Fruit fly (Drosophila melanogaster) whole organism, wandering third instar larva: Measurements from ENCODE around the gene elav.

Experiments used
- Abd-B ChIP-seq: fragments of >200 bp; optimal IDR thresholded peaks from 2 replicates; lab custom pipeline; 2017; ENCODE audit warnings: missing biosample characterization, missing genetic modification characterization
- CG32264 ChIP-seq: fragments of 200-800 bp; sonication (Bioruptor generic); optimal IDR thresholded peaks from 2 replicates; lab custom pipeline; 2016; ENCODE audit warnings: missing biosample characterization, missing genetic modification characterization
- CG9705 ChIP-seq: fragments of 200-800 bp; sonication (Bioruptor generic); optimal IDR thresholded peaks from 2 replicates; lab custom pipeline; 2018; ENCODE audit warnings: missing biosample characterization, mild to moderate bottlenecking, missing genetic modification characterization
- CrebA ChIP-seq: fragments of 200-800 bp; sonication (Bioruptor generic); optimal IDR thresholded peaks from 2 replicates; lab custom pipeline; 2016; ENCODE audit warnings: missing biosample characterization, mild to moderate bottlenecking, missing genetic modification characterization, borderline replicate concordance
- Dfd ChIP-seq: fragments of >200 bp; optimal IDR thresholded peaks from 2 replicates; lab custom pipeline; 2017; ENCODE audit warnings: missing biosample characterization, missing genetic modification characterization
- GATAd ChIP-seq: sonication (Bioruptor generic); optimal IDR thresholded peaks from 2 replicates; lab custom pipeline; 2016; ENCODE audit warnings: missing biosample characterization, missing genetic modification characterization
- HLH106 ChIP-seq: fragments of 200-800 bp; optimal IDR thresholded peaks from 3 replicates; lab custom pipeline; 2019; ENCODE audit warnings: missing biosample characterization, mild to moderate bottlenecking, missing genetic modification characterization, moderate library complexity
- Hr78 ChIP-seq: fragments of >200 bp; optimal IDR thresholded peaks from 2 replicates; lab custom pipeline; 2017; ENCODE audit warnings: missing biosample characterization, missing genetic modification characterization
- Jra ChIP-seq: sonication (Bioruptor generic); optimal IDR thresholded peaks from 2 replicates; lab custom pipeline; 2016; ENCODE audit warnings: missing biosample characterization, missing genetic modification characterization
- Mio ChIP-seq: sonication (Bioruptor generic); optimal IDR thresholded peaks from 2 replicates; lab custom pipeline; 2016; ENCODE audit warnings: missing biosample characterization, missing genetic modification characterization
- N ChIP-seq: fragments of >200 bp; optimal IDR thresholded peaks from 2 replicates; lab custom pipeline; 2018; ENCODE audit warnings: missing biosample characterization, missing external identifiers, missing genetic modification characterization
- OdsH ChIP-seq: fragments of 200-800 bp; sonication (Bioruptor generic); optimal IDR thresholded peaks from 2 replicates; lab custom pipeline; 2016; ENCODE audit warnings: missing biosample characterization, mild to moderate bottlenecking, missing genetic modification characterization
- Rel ChIP-seq, 2 experiments: fragments of 200-800 bp; sonication (Bioruptor generic) in 1 of 2; optimal IDR thresholded peaks; 2 replicates in 1 of 2; 3 replicates in 1 of 2; lab custom pipeline; 2016 to 2019; ENCODE audit warnings: mild to moderate bottlenecking in 2 of 2, missing biosample characterization in 2 of 2, missing genetic modification characterization in 2 of 2, moderate library complexity in 1 of 2
- Sp1 ChIP-seq: fragments of 200-800 bp; sonication (Bioruptor generic); optimal IDR thresholded peaks from 3 replicates; lab custom pipeline; 2019; ENCODE audit warnings: missing biosample characterization, mild to moderate bottlenecking, missing genetic modification characterization, moderate library complexity
- Vsx2 ChIP-seq: fragments of 200-300, 225-300 bp; sonication (Bioruptor generic); optimal IDR thresholded peaks from 2 replicates; lab custom pipeline; 2018; ENCODE audit warnings: missing biosample characterization, missing genetic modification characterization; ENCODE audit not compliant: partially characterized antibody
- br ChIP-seq: fragments of 200-800 bp; sonication (Bioruptor generic); optimal IDR thresholded peaks from 2 replicates; lab custom pipeline; 2016; ENCODE audit warnings: missing biosample characterization, missing genetic modification characterization
- brk ChIP-seq: fragments of 200-800 bp; sonication (Bioruptor generic); optimal IDR thresholded peaks from 2 replicates; lab custom pipeline; 2016; ENCODE audit warnings: missing biosample characterization, mild to moderate bottlenecking, missing genetic modification characterization
- dmrt93B ChIP-seq: fragments of 200-800 bp; sonication (Bioruptor generic); optimal IDR thresholded peaks from 2 replicates; lab custom pipeline; 2018; ENCODE audit warnings: missing biosample characterization, mild to moderate bottlenecking, missing genetic modification characterization
- dsf ChIP-seq: sonication (Bioruptor generic); optimal IDR thresholded peaks from 2 replicates; lab custom pipeline; 2016; ENCODE audit warnings: missing biosample characterization, missing genetic modification characterization, borderline replicate concordance
- ey ChIP-seq: fragments of 200-800 bp; sonication (Bioruptor generic); optimal IDR thresholded peaks from 2 replicates; lab custom pipeline; 2016; ENCODE audit warnings: missing biosample characterization, missing genetic modification characterization
- foxo ChIP-seq, 2 experiments: fragments of 200-800 bp; sonication (Bioruptor generic); optimal IDR thresholded peaks; 2 replicates in 1 of 2; 3 replicates in 1 of 2; lab custom pipeline; 2016 to 2017; ENCODE audit warnings: missing biosample characterization in 2 of 2, missing genetic modification characterization in 2 of 2
- fru ChIP-seq: fragments of 200-800 bp; sonication (Bioruptor generic); optimal IDR thresholded peaks from 3 replicates; lab custom pipeline; 2016; ENCODE audit warnings: missing biosample characterization, mild to moderate bottlenecking, missing genetic modification characterization
- h ChIP-seq: fragments of 200-800 bp; sonication (Bioruptor generic); optimal IDR thresholded peaks from 3 replicates; lab custom pipeline; 2016; ENCODE audit warnings: missing biosample characterization, mild to moderate bottlenecking, missing genetic modification characterization
- jim ChIP-seq: fragments of 175-275, 200-325 bp; sonication (Bioruptor generic); optimal IDR thresholded peaks from 2 replicates; lab custom pipeline; 2016; ENCODE audit warnings: missing biosample characterization, mild to moderate bottlenecking, missing genetic modification characterization
- lola ChIP-seq: fragments of >200 bp; optimal IDR thresholded peaks from 2 replicates; lab custom pipeline; 2017; ENCODE audit warnings: missing biosample characterization, missing genetic modification characterization
- pan ChIP-seq: fragments of >200 bp; optimal IDR thresholded peaks from 2 replicates; lab custom pipeline; 2017
- psq ChIP-seq: fragments of 200-800 bp; sonication (Bioruptor generic); optimal IDR thresholded peaks from 3 replicates; lab custom pipeline; 2017; ENCODE audit warnings: missing biosample characterization, mild to moderate bottlenecking, missing genetic modification characterization, moderate library complexity
- rgr ChIP-seq: fragments of 200-800 bp; sonication (Bioruptor generic); optimal IDR thresholded peaks from 3 replicates; lab custom pipeline; 2016; ENCODE audit warnings: missing biosample characterization, mild to moderate bottlenecking, missing genetic modification characterization
- sv ChIP-seq: fragments of 200-800 bp; sonication (Bioruptor generic); optimal IDR thresholded peaks from 3 replicates; lab custom pipeline; 2016; ENCODE audit warnings: missing biosample characterization, missing genetic modification characterization
- tai ChIP-seq: sonication (Bioruptor generic); optimal IDR thresholded peaks from 2 replicates; lab custom pipeline; 2016; ENCODE audit warnings: missing biosample characterization, missing genetic modification characterization
- usp ChIP-seq: fragments of >200 bp; optimal IDR thresholded peaks from 2 replicates; lab custom pipeline; 2017; ENCODE audit warnings: missing biosample characterization, missing genetic modification characterization
- woc ChIP-seq: sonication (Bioruptor generic); optimal IDR thresholded peaks from 2 replicates; lab custom pipeline; 2016; ENCODE audit warnings: missing biosample characterization, mild to moderate bottlenecking, missing genetic modification characterization

elav gene

DNA sequence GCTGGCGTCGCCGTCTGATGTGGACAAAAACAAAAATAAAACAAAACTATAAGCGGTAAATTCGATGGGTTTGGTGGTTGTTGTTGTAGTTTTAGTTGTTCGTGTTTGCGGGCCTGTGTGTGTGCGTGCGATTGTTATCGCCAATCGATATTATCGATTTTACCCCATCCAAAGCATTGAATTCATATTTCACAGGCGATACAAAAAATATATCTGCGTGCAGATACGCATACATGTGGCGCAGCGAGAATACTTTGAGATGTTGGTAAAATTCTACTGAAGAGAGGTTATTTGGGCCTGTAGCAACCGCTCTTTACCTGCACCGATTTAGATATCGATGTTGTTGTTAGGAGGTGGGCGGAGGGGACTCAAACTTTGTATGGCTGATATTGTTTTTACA is 1.3 kb downstream of the elav start:
- TF ChIP-seq tai (GFP tag; lab: Kevin White, UChicago) (no peak), jim (GFP tag; lab: Kevin White, UChicago) (no peak), Sp1 (no peak), N (GFP tag; lab: Kevin White, UChicago) (no peak), Vsx2 (GFP tag; lab: Kevin White, UChicago) (no peak), GATAd (GFP tag; lab: Kevin White, UChicago) (no peak), CG9705 (GFP tag; lab: Kevin White, UChicago) (no peak)
- TF ChIP-seq, all 38 proteins: peak for 0

DNA sequence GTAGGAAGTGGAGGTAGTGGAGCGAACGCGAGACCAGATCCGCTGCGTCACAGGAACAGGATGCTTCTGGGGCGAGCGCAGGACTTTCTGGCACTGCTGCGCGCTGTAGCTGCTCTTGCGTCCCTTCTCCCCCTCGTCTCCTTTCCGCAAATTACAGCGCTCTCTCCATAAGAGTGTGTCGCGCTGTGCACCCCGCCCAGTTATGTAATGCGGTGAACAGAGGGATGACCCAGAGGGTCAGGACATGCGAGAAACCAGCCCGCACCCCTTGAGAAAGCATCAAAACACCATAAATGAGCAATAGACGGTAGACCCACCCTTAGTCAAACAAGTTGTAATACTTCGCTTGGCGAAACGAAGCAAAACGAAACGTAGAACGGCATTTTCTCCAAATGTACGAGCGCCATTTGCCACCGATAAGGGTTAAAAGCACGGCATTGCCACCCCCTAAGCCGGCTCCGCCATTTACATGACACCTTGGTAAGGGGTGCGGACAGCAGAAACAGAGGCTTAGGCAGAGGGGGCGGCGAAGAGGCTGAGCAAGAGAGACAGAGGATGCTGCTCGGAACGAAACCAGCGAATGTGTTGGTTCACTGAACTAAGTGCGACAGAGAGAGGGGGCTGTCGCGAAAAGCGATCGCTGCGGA is 2.7 kb downstream of the elav start:
- TF ChIP-seq Sp1, result no peak
- no peak for TF ChIP-seq Dfd (GFP tag; lab: Kevin White, UChicago)
- TF ChIP-seq GATAd (GFP tag; lab: Kevin White, UChicago), result no peak
- TF ChIP-seq Rel (GFP tag; optimal IDR thresholded peaks at IDR 0.05; lab: Kevin White, UChicago), result no peak
- TF ChIP-seq Rel (tag; optimal IDR thresholded peaks at IDR 0.05; lab: Kevin White, UChicago), result no peak
- TF ChIP-seq Abd-B (GFP tag; lab: Kevin White, UChicago), result no peak
- TF ChIP-seq Hr78, result no peak
- no peak for TF ChIP-seq foxo (GFP tag; optimal IDR thresholded peaks at IDR 0.05; lab: Kevin White, UChicago)

DNA sequence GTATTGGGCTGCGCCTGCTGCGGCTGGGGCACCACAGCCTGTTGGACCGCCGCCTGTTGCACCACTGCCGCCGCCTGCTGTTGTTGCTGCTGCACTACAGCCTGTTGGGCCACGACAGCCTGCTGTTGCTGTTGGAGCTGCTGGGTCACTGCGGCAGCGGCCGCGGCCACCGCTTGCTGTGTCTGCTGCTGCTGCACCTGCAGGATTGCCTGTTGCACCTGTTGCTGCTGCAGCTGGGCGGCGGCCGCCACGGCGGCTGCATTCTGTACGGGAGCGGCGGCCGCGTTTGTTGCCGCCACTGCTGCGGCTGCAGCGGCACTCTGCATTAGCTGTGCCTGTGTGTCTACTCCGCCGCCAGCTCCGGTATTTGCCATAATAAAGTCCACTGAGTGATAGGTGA is 4.2 kb downstream of the elav start:
- TF ChIP-seq pan (lab: Kevin White, UChicago), result no peak
- TF ChIP-seq brk (GFP tag; lab: Kevin White, UChicago), result no peak
- TF ChIP-seq, all 38 proteins: peak for 0

DNA sequence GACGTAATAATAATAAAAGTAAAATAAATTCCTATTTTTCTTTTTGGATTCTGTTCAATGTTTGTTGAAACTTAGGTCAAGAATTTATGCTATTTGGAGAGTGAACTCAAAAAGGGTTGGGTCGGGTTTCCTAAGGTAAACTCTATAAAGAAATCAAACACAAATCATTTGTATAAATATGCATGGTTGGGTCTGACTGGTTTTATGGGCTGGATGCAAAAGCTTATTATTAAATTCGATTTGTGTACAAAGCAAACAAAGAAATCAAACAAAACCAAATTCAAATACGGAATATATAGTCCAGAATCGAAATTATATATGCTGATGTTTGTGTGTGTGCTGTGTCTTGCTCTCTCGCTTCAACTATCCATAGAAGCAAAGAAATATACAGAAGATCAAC is 7.3 kb downstream of the elav start:
- TF ChIP-seq Vsx2 (GFP tag; lab: Kevin White, UChicago) (no peak), dmrt93B (GFP tag; lab: Kevin White, UChicago) (no peak), Sp1 (no peak), pan (lab: Kevin White, UChicago) (no peak), lola (GFP tag; lab: Kevin White, UChicago) (no peak), HLH106 (tag; lab: Kevin White, UChicago) (no peak), tai (GFP tag; lab: Kevin White, UChicago) (no peak), rgr (GFP tag; lab: Kevin White, UChicago) (no peak), usp (GFP tag; lab: Kevin White, UChicago) (no peak), dsf (GFP tag; lab: Kevin White, UChicago) (no peak), GATAd (GFP tag; lab: Kevin White, UChicago) (no peak), Jra (GFP tag; lab: Kevin White, UChicago) (no peak), ey (no peak), Abd-B (GFP tag; lab: Kevin White, UChicago) (no peak), CrebA (GFP tag; lab: Kevin White, UChicago) (no peak), fru (no peak), brk (GFP tag; lab: Kevin White, UChicago) (no peak), sv (GFP tag; lab: Kevin White, UChicago) (no peak), woc (GFP tag; lab: Kevin White, UChicago) (no peak), OdsH (GFP tag; lab: Kevin White, UChicago) (no peak)

DNA sequence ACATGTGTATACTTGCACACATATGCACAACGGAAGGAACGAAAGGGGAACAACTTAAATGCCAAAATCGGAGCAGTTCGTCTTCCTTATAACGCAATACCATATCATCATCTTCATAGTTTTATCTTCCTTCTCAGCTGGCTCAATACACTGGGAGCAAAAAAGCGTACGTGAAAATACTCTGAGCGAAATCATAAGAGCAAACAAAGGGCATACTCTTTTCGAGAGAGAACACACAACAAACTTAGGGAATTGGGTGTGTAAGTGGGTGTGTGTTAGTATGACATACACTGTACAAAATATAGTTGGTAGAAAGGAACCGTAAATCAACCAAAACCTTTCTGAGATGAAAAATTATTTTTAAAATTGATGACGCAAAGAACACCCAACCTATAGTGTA is 10.5 kb downstream of the elav start:
- TF ChIP-seq CrebA (GFP tag; lab: Kevin White, UChicago) (no peak), foxo (GFP tag; optimal IDR thresholded peaks at IDR 0.05; lab: Kevin White, UChicago) (no peak), woc (GFP tag; lab: Kevin White, UChicago) (no peak), pan (lab: Kevin White, UChicago) (no peak), dsf (GFP tag; lab: Kevin White, UChicago) (no peak), Dfd (GFP tag; lab: Kevin White, UChicago) (no peak), Mio (GFP tag; lab: Kevin White, UChicago) (no peak), Abd-B (GFP tag; lab: Kevin White, UChicago) (no peak), HLH106 (tag; lab: Kevin White, UChicago) (no peak), Vsx2 (GFP tag; lab: Kevin White, UChicago) (no peak), CG32264 (no peak), h (no peak), fru (no peak), Sp1 (no peak), rgr (GFP tag; lab: Kevin White, UChicago) (no peak), ey (no peak), psq (GFP tag; lab: Kevin White, UChicago) (no peak), Jra (GFP tag; lab: Kevin White, UChicago) (no peak), br (GFP tag; lab: Kevin White, UChicago) (no peak)
